Fruit fly (Drosophila melanogaster) whole organism, embryonic: ENCODE results near the gene ova.
A peak's percentile ranks its signal among the peaks of the same experiment; 100 is the strongest.

Source experiments
- Asciz ChIP-seq: fragments of 200-800 bp; sonication (Bioruptor generic); optimal IDR thresholded peaks from 2 replicates; lab custom pipeline; 2017; ENCODE audit warnings: missing biosample characterization, mild to moderate bottlenecking, missing genetic modification characterization, missing genetic modification reagents
- Atf6 ChIP-seq: fragments of 200-800 bp; sonication (Bioruptor generic); IDR thresholded peaks from 2 replicates; pipeline ENCODE4 v1.3.6; 2022; ENCODE audit warnings: missing biosample characterization, missing genetic modification characterization
- CG10267 ChIP-seq: fragments of 200-800 bp; sonication (Bioruptor generic); optimal IDR thresholded peaks from 2 replicates; lab custom pipeline; 2018; ENCODE audit warnings: missing biosample characterization, mild to moderate bottlenecking, missing genetic modification characterization, moderate library complexity
- CG11398 ChIP-seq: fragments of 200-800 bp; sonication (Bioruptor generic); optimal IDR thresholded peaks from 2 replicates; lab custom pipeline; 2016; ENCODE audit warnings: missing biosample characterization, missing genetic modification characterization
- CG11504 ChIP-seq: fragments of 200-800 bp; sonication (Bioruptor generic); optimal IDR thresholded peaks from 3 replicates; lab custom pipeline; 2019; ENCODE audit warnings: missing biosample characterization, mild to moderate bottlenecking, missing genetic modification characterization, moderate library complexity
- CG12071 ChIP-seq: fragments of 200-800 bp; sonication (Bioruptor generic); optimal IDR thresholded peaks from 3 replicates; lab custom pipeline; 2018; ENCODE audit warnings: missing biosample characterization, mild to moderate bottlenecking, missing genetic modification characterization
- CG12104 ChIP-seq: fragments of 200-800 bp; sonication (Bioruptor generic); optimal IDR thresholded peaks from 3 replicates; lab custom pipeline; 2016; ENCODE audit warnings: missing biosample characterization, missing genetic modification characterization
- CG12299 ChIP-seq: fragments of 200-800 bp; sonication (Bioruptor generic); optimal IDR thresholded peaks from 2 replicates; lab custom pipeline; 2018; ENCODE audit warnings: missing biosample characterization, mild to moderate bottlenecking, missing genetic modification characterization
- CG12659 ChIP-seq: fragments of 200-800 bp; sonication (Bioruptor generic); optimal IDR thresholded peaks from 3 replicates; lab custom pipeline; 2017; ENCODE audit warnings: mild to moderate bottlenecking, missing biosample characterization, missing genetic modification reagents, missing genetic modification characterization
- CG13296 ChIP-seq: fragments of 200-800 bp; sonication (Bioruptor generic); optimal IDR thresholded peaks from 3 replicates; lab custom pipeline; 2018; ENCODE audit warnings: missing biosample characterization, mild to moderate bottlenecking, missing genetic modification characterization
- CG14667 ChIP-seq: fragments of 200-800 bp; sonication (Bioruptor generic); IDR thresholded peaks from 2 replicates; pipeline ENCODE4 v1.3.6; 2022; ENCODE audit warnings: missing biosample characterization, missing genetic modification characterization
- CG17385 ChIP-seq: fragments of 200-800 bp; sonication (Bioruptor generic); optimal IDR thresholded peaks from 3 replicates; lab custom pipeline; 2018; ENCODE audit warnings: missing biosample characterization, mild to moderate bottlenecking, missing genetic modification characterization
- CG18599 ChIP-seq: fragments of 200-800 bp; sonication (Bioruptor generic); optimal IDR thresholded peaks from 3 replicates; lab custom pipeline; 2017; ENCODE audit warnings: missing biosample characterization, missing genetic modification characterization, mild to moderate bottlenecking, moderate library complexity, missing genetic modification reagents
- CG2120 ChIP-seq: fragments of 200-800 bp; sonication (Bioruptor generic); optimal IDR thresholded peaks from 3 replicates; lab custom pipeline; 2016; ENCODE audit warnings: missing biosample characterization, missing genetic modification characterization
- CG2129 ChIP-seq: fragments of 200-800 bp; sonication (Bioruptor generic); IDR thresholded peaks from 2 replicates; pipeline ENCODE4 v1.3.6; 2022; ENCODE audit warnings: missing biosample characterization, missing genetic modification characterization; ENCODE audit not compliant: partially characterized antibody
- CG2712 ChIP-seq: fragments of 200-800 bp; optimal IDR thresholded peaks from 3 replicates; lab custom pipeline; 2019; ENCODE audit warnings: missing biosample characterization, mild to moderate bottlenecking, missing genetic modification characterization, moderate library complexity
- CG4424 ChIP-seq: fragments of 200-800 bp; sonication (Bioruptor generic); optimal IDR thresholded peaks from 3 replicates; lab custom pipeline; 2016; ENCODE audit warnings: missing biosample characterization, missing genetic modification characterization
- CG5180 ChIP-seq: fragments of 200-800 bp; sonication (Bioruptor generic); optimal IDR thresholded peaks from 3 replicates; lab custom pipeline; 2017; ENCODE audit warnings: missing biosample characterization, missing genetic modification characterization, mild to moderate bottlenecking, moderate library complexity, missing genetic modification reagents
- CG6272 ChIP-seq: fragments of 200-800 bp; sonication (Bioruptor generic); IDR thresholded peaks from 2 replicates; pipeline ENCODE4 v1.3.6; 2022; ENCODE audit warnings: missing biosample characterization, missing genetic modification characterization
- CG7839 ChIP-seq: fragments of 200-800 bp; sonication (Bioruptor generic); optimal IDR thresholded peaks from 3 replicates; lab custom pipeline; 2018; ENCODE audit warnings: missing biosample characterization, mild to moderate bottlenecking, missing genetic modification characterization, moderate library complexity
- CG8290 ChIP-seq, 3 experiments: fragments of 200-800 bp; sonication (Bioruptor generic); optimal IDR thresholded peaks; 2 replicates each; lab custom pipeline; 2016 to 2019; ENCODE audit warnings: missing biosample characterization in 3 of 3, missing genetic modification characterization in 3 of 3, mild to moderate bottlenecking in 2 of 3, moderate library complexity in 1 of 3
- CG9727 ChIP-seq: fragments of 200-800 bp; sonication (Bioruptor generic); optimal IDR thresholded peaks from 3 replicates; lab custom pipeline; 2017; ENCODE audit warnings: missing biosample characterization, mild to moderate bottlenecking, missing genetic modification characterization
- CG9797 ChIP-seq: fragments of 200-800 bp; sonication (Bioruptor generic); optimal IDR thresholded peaks from 3 replicates; lab custom pipeline; 2018; ENCODE audit warnings: missing biosample characterization, mild to moderate bottlenecking, missing genetic modification characterization
- Hr3 ChIP-seq: fragments of 200-800 bp; sonication (Bioruptor generic); optimal IDR thresholded peaks from 3 replicates; lab custom pipeline; 2016; ENCODE audit warnings: missing biosample characterization, missing genetic modification characterization
- Hr39 ChIP-seq: fragments of >200 bp; optimal IDR thresholded peaks from 2 replicates; lab custom pipeline; 2017
- Mes4 ChIP-seq: fragments of 200-800 bp; sonication (Bioruptor generic); optimal IDR thresholded peaks from 2 replicates; lab custom pipeline; 2016; ENCODE audit warnings: missing biosample characterization, missing genetic modification characterization
- Mrtf ChIP-seq: fragments of 200-800 bp; sonication (Bioruptor generic); IDR thresholded peaks from 3 replicates; pipeline ENCODE4 v1.3.6; 2022; ENCODE audit warnings: missing biosample characterization, missing genetic modification characterization
- Oaz ChIP-seq: fragments of 200-800 bp; sonication (Bioruptor generic); IDR thresholded peaks from 2 replicates; pipeline ENCODE4 v1.3.6; 2022; ENCODE audit warnings: missing biosample characterization, missing genetic modification characterization
- Rfx ChIP-seq: fragments of 200-800 bp; sonication (Bioruptor generic); IDR thresholded peaks from 2 replicates; pipeline ENCODE4 v1.3.6; 2022; ENCODE audit warnings: missing biosample characterization, missing genetic modification characterization
- Spps ChIP-seq: fragments of 200-800 bp; sonication (Bioruptor generic); optimal IDR thresholded peaks from 2 replicates; lab custom pipeline; 2018; ENCODE audit warnings: missing biosample characterization, mild to moderate bottlenecking, missing genetic modification characterization
- Ssrp ChIP-seq: fragments of 200-800 bp; sonication (Bioruptor generic); optimal IDR thresholded peaks from 2 replicates; lab custom pipeline; 2018; ENCODE audit warnings: missing biosample characterization, mild to moderate bottlenecking, missing genetic modification characterization, moderate library complexity
- Stat92E ChIP-seq, 3 experiments: fragments of >200 bp in 2 of 3; fragments of 200-800 bp in 1 of 3; sonication (Bioruptor generic) in 1 of 3; optimal IDR thresholded peaks; 2 replicates each; lab custom pipeline; 2017 to 2019; ENCODE audit warnings: missing biosample characterization in 3 of 3, missing genetic modification characterization in 3 of 3, mild to moderate bottlenecking in 1 of 3, moderate library complexity in 1 of 3
- az2 ChIP-seq: fragments of 200-800 bp; sonication (Bioruptor generic); optimal IDR thresholded peaks from 3 replicates; lab custom pipeline; 2016; ENCODE audit warnings: missing biosample characterization, missing genetic modification characterization
- bsh ChIP-seq, 2 experiments: fragments of 200-800 bp; sonication (Bioruptor generic); optimal IDR thresholded peaks; 2 replicates each; lab custom pipeline; 2017 to 2018; ENCODE audit warnings: mild to moderate bottlenecking in 2 of 2, missing biosample characterization in 2 of 2, missing genetic modification characterization in 2 of 2, moderate library complexity in 1 of 2
- caup ChIP-seq: fragments of 200-800 bp; sonication (Bioruptor generic); optimal IDR thresholded peaks from 3 replicates; lab custom pipeline; 2017; ENCODE audit warnings: missing biosample characterization, mild to moderate bottlenecking, missing genetic modification characterization, moderate library complexity; ENCODE audit not compliant: severe bottlenecking
- chm ChIP-seq: fragments of 200-800 bp; sonication (Bioruptor generic); IDR thresholded peaks from 2 replicates; pipeline ENCODE4 v1.3.6; 2022; ENCODE audit warnings: missing biosample characterization, missing genetic modification characterization
- danr ChIP-seq: fragments of 200-800 bp; sonication (Bioruptor generic); IDR thresholded peaks from 2 replicates; pipeline ENCODE4 v1.3.6; 2022; ENCODE audit warnings: missing biosample characterization, missing genetic modification characterization
- her ChIP-seq: fragments of 200-800 bp; sonication (Bioruptor generic); optimal IDR thresholded peaks from 2 replicates; lab custom pipeline; 2016; ENCODE audit warnings: missing biosample characterization, missing genetic modification characterization
- ind ChIP-seq: fragments of 200-800 bp; sonication (Bioruptor generic); optimal IDR thresholded peaks from 3 replicates; lab custom pipeline; 2016; ENCODE audit warnings: missing biosample characterization, missing genetic modification characterization
- jing ChIP-seq: fragments of 200-800 bp; sonication (Bioruptor generic); optimal IDR thresholded peaks from 2 replicates; lab custom pipeline; 2018; ENCODE audit warnings: missing biosample characterization, mild to moderate bottlenecking, missing genetic modification characterization
- lmd ChIP-seq: fragments of 200-800 bp; sonication (Bioruptor generic); IDR thresholded peaks from 2 replicates; pipeline ENCODE4 v1.3.6; 2022; ENCODE audit warnings: missing biosample characterization, missing genetic modification characterization
- nerfin-2 ChIP-seq: fragments of 200-800 bp; sonication (Bioruptor generic); IDR thresholded peaks from 2 replicates; pipeline ENCODE4 v1.3.6; 2022; ENCODE audit warnings: missing biosample characterization, missing genetic modification characterization; ENCODE audit not compliant: partially characterized antibody
- org-1 ChIP-seq: fragments of 200-800 bp; sonication (Bioruptor generic); optimal IDR thresholded peaks from 2 replicates; lab custom pipeline; 2017; ENCODE audit warnings: missing biosample characterization, missing genetic modification characterization
- row ChIP-seq: fragments of 200-800 bp; sonication (Bioruptor generic); IDR thresholded peaks from 3 replicates; pipeline ENCODE4 v1.3.6; 2022; ENCODE audit warnings: missing biosample characterization, missing genetic modification characterization
- stwl ChIP-seq: fragments of 200-800 bp; sonication (Bioruptor generic); optimal IDR thresholded peaks from 3 replicates; lab custom pipeline; 2018; ENCODE audit warnings: missing biosample characterization, mild to moderate bottlenecking, missing genetic modification characterization, moderate library complexity
- trem ChIP-seq: fragments of 200-800 bp; optimal IDR thresholded peaks from 3 replicates; lab custom pipeline; 2019; ENCODE audit warnings: missing biosample characterization, mild to moderate bottlenecking, missing genetic modification characterization, moderate library complexity
- vnd ChIP-seq: fragments of 200-800 bp; sonication (Bioruptor generic); IDR thresholded peaks from 3 replicates; pipeline ENCODE4 v1.3.6; 2022; ENCODE audit warnings: missing biosample characterization, missing genetic modification characterization; ENCODE audit not compliant: partially characterized antibody
- vvl ChIP-seq: fragments of 200-800 bp; sonication (Bioruptor generic); IDR thresholded peaks from 2 replicates; pipeline ENCODE4 v1.3.6; 2022; ENCODE audit warnings: missing biosample characterization, missing genetic modification characterization

Gene ova

DNA sequence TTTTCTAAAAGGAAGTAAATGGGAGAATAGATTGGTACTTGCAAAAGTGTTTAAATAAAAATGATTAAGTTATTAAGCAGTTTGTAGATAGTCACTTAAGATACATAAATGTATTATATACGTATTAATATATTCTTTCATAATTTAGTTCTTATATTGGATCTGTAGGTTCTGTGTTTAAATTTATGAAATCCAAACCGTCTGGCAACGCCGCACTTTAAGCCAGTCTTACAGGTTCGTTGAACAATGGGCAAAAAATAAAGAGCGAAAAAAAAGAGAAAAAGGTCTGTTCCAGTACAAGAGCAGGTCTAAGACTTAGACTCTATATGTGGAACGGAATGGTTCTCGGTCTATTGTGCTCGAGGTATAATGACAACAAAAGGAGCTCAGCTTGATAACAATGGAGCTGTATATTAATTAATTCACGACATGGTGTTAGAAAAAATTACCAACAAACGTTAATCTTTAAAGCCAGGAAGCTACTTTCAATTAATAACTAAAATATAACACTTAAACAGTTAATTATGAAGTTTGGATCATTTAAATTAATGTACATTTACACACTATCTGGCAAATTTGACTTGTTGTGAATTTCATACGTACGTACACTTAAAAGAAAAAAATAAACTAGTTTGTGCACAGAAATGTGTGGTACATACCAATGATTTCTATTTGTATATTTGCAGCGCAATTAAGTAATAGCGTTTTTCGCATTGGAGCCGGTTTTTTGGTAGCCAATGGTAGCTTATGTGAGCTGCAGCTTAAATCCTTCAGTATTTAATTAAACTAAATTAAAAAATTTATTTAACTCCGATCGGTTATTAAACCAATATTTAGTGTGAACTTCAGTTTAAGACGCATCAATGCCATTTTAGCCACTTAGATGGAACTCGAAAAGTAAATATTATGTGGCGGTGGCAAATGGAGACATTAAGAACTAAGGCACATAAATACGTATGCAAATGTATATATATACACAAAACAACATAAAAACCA is 22.4 kb downstream of the ova start, which contains the start of gene CG5731 (continued):
- TF ChIP-seq CG10267 (tag; lab: Kevin White, UChicago) = no peak
- TF ChIP-seq trem (tag; lab: Kevin White, UChicago) = peak; percentile 10
- no peak for TF ChIP-seq CG11398 (GFP tag; lab: Kevin White, UChicago)
- TF ChIP-seq CG9727 (GFP tag; lab: Kevin White, UChicago) = no peak
- peak; percentile 41 for TF ChIP-seq stwl (tag; lab: Kevin White, UChicago)
- TF ChIP-seq CG4424 (GFP tag; lab: Kevin White, UChicago) = no peak
- no peak for TF ChIP-seq Spps (tag; lab: Kevin White, UChicago)
- TF ChIP-seq CG12299 (tag; lab: Kevin White, UChicago) = no peak
- no peak for TF ChIP-seq Atf6 (GFP tag; lab: Robert Waterston, UW)
- no peak for TF ChIP-seq CG12071 (GFP tag; lab: Kevin White, UChicago)
- no peak for TF ChIP-seq her (GFP tag; lab: Kevin White, UChicago)
- TF ChIP-seq CG2712 (tag; lab: Kevin White, UChicago) = no peak
- no peak for TF ChIP-seq CG9797
- no peak for TF ChIP-seq CG12659 (GFP tag; lab: Kevin White, UChicago)
- no peak for TF ChIP-seq Hr39 (lab: Kevin White, UChicago)
- no peak for TF ChIP-seq Mrtf (GFP tag; lab: Robert Waterston, UW)
- no peak for TF ChIP-seq Asciz
- no peak for TF ChIP-seq bsh (GFP tag; optimal IDR thresholded peaks at IDR 0.05; lab: Kevin White, UChicago)
- TF ChIP-seq CG6272 = no peak
- TF ChIP-seq ind = no peak
- TF ChIP-seq CG17385 (GFP tag; lab: Kevin White, UChicago) = no peak
- TF ChIP-seq CG11504 (tag; lab: Kevin White, UChicago) = no peak
- no peak for TF ChIP-seq chm (GFP tag; lab: Robert Waterston, UW)
- TF ChIP-seq Hr3 (GFP tag; lab: Kevin White, UChicago) = no peak
- TF ChIP-seq CG2129 (GFP tag; lab: Robert Waterston, UW) = no peak
- TF ChIP-seq jing (GFP tag; lab: Kevin White, UChicago) = no peak
- no peak for TF ChIP-seq CG14667 (GFP tag; lab: Robert Waterston, UW)
- TF ChIP-seq CG13296 (GFP tag; lab: Kevin White, UChicago) = peak; percentile 28
- no peak for TF ChIP-seq Mes4 (GFP tag; lab: Kevin White, UChicago)
- TF ChIP-seq az2 (GFP tag; lab: Kevin White, UChicago) = no peak
- TF ChIP-seq vvl (GFP tag; lab: Robert Waterston, UW) = peak; percentile 39
- no peak for TF ChIP-seq CG7839
- no peak for TF ChIP-seq danr (GFP tag; lab: Robert Waterston, UW)
- TF ChIP-seq row (GFP tag; lab: Robert Waterston, UW) = peak; percentile 19; the same call in 1 of the 3 replicates
- no peak for TF ChIP-seq vnd (GFP tag; lab: Robert Waterston, UW)
- no peak for TF ChIP-seq Rfx (GFP tag; lab: Robert Waterston, UW)
- TF ChIP-seq caup (GFP tag; lab: Kevin White, UChicago) = no peak
- TF ChIP-seq nerfin-2 (GFP tag; lab: Robert Waterston, UW) = no peak
- no peak for TF ChIP-seq Ssrp (tag; lab: Kevin White, UChicago)
- no peak for TF ChIP-seq Oaz
- no peak for TF ChIP-seq CG18599
- TF ChIP-seq CG5180 (GFP tag; lab: Kevin White, UChicago) = no peak
- TF ChIP-seq org-1 (GFP tag; lab: Kevin White, UChicago) = no peak
- no peak for TF ChIP-seq CG12104
- TF ChIP-seq CG2120 (GFP tag; lab: Kevin White, UChicago) = no peak
- no peak for TF ChIP-seq lmd
- TF ChIP-seq CG8290 (GFP tag; optimal IDR thresholded peaks at IDR 0.05; lab: Kevin White, UChicago) = no peak
- TF ChIP-seq CG8290 (tag; optimal IDR thresholded peaks at IDR 0.05; lab: Kevin White, UChicago) = no peak
- TF ChIP-seq Stat92E (GFP tag; optimal IDR thresholded peaks at IDR 0.05; lab: Kevin White, UChicago) = no peak
- TF ChIP-seq, all 482 proteins: peak for 24
